Fruit fly (Drosophila melanogaster): Measurements from ENCODE around the gene Ugalt.

DNA sequence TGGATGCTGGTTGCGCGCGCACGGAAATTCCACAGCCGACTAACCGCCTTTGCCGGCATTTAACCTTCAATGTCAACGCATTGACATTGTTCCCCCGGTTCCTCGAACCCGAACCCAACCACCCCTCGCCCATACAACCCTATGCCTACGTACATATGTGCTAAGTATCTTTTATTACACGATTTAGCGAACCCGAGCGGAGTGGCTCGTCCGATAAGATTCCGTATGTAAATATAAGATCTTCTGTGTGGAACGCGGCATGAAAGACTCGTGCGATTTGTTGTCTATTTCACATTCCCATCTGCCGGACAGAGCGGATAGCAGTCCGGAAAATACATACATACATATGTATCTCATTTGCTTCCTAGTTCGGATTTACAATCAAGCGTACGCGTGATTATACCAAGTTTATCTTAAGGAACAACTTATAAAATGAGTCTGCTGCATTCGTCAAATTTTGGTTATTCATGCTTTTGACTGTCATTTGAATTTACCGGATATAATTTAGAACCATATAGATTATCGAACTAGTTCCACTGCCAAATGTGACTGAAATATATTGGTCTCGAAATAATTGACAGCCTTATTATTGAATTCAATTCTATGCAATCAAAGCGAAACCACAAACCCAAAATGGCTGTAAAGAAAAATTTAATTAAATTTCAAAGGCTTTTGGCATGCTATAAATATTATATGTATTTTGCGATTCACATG lies 3.9 kb upstream of the Ugalt start, which contains the start of gene CG2680:
- TF ChIP-seq vnd (GFP tag; IDR thresholded peaks at IDR 0.05; ENCODE audit: partially characterized antibody) = no peak
- no peak for TF ChIP-seq Opbp (GFP tag; IDR thresholded peaks at IDR 0.05; ENCODE audit: partially characterized antibody)
- TF ChIP-seq Atf-2 (GFP tag; optimal IDR thresholded peaks at IDR 0.05) = no peak
- no peak for TF ChIP-seq CG6813 (GFP tag; optimal IDR thresholded peaks at IDR 0.05)
- no peak for TF ChIP-seq nmo (GFP tag; optimal IDR thresholded peaks at IDR 0.05)
- no peak for TF ChIP-seq Doc3 (GFP tag; IDR thresholded peaks at IDR 0.05; ENCODE audit: partially characterized antibody)

All from whole organism, embryonic.